Fruit fly (Drosophila melanogaster): ENCODE measurements around the gene GstD1.

- TF ChIP-seq Mio (GFP tag; optimal IDR thresholded peaks at IDR 0.05) (no peak), psq (GFP tag; optimal IDR thresholded peaks at IDR 0.05) (peak; percentile 15), lola (GFP tag; optimal IDR thresholded peaks at IDR 0.05) (no peak), dmrt93B (GFP tag; optimal IDR thresholded peaks at IDR 0.05) (peak; percentile 36), fru (GFP tag; optimal IDR thresholded peaks at IDR 0.05) (peak; percentile 44), CG32264 (GFP tag; optimal IDR thresholded peaks at IDR 0.05) (no peak), usp (GFP tag; optimal IDR thresholded peaks at IDR 0.05) (no peak), GATAd (GFP tag; optimal IDR thresholded peaks at IDR 0.05) (no peak), sage (GFP tag; optimal IDR thresholded peaks at IDR 0.05) (no peak), dl (GFP tag; optimal IDR thresholded peaks at IDR 0.05; ENCODE audit: insufficient read depth in 1 of 2, partially characterized antibody in 2 of 2) (no peak), Abd-B (GFP tag; optimal IDR thresholded peaks at IDR 0.05) (no peak), CrebA (GFP tag; optimal IDR thresholded peaks at IDR 0.05; ENCODE audit: borderline replicate concordance) (no peak), Myc (optimal IDR thresholded peaks at IDR 0.05) (no peak), dsf (GFP tag; optimal IDR thresholded peaks at IDR 0.05; ENCODE audit: borderline replicate concordance) (no peak)
Observed at dm6 chr3R:12344914-12345549, 24.0 kb downstream of the GstD1 start.

All from whole organism, wandering third instar larva.